Fruit fly (Drosophila melanogaster): Measurements from ENCODE around the gene CG3841.

- no peak for TF ChIP-seq ttk (optimal IDR thresholded peaks at IDR 0.05)
- TF ChIP-seq Myc (optimal IDR thresholded peaks at IDR 0.05): no peak
- no peak for TF ChIP-seq psq (optimal IDR thresholded peaks at IDR 0.05)
- TF ChIP-seq Sin3A (optimal IDR thresholded peaks at IDR 0.05): no peak
- TF ChIP-seq h (optimal IDR thresholded peaks at IDR 0.05): no peak
Measured at dm6 chr2L:9601220-9601619, 11.9 kb downstream of the CG3841 start.
